Worm (Caenorhabditis elegans) whole organism, young adult: ENCODE measurements around the gene epg-4.

Experiments used
- B0336.3 ChIP-seq: fragments of 200-800 bp; sonication (Bioruptor generic); IDR thresholded peaks from 2 replicates; pipeline ENCODE4 v1.3.6; 2022; ENCODE audit warnings: missing genetic modification characterization, missing compliant biosample characterization
- C06A6.2 ChIP-seq: fragments of 200-800 bp; sonication (Bioruptor generic); conservative IDR thresholded peaks from 2 replicates; pipeline ENCODE4 v1.3.6; 2022; ENCODE audit warnings: missing genetic modification characterization, missing compliant biosample characterization
- D2030.7 ChIP-seq: fragments of 200-800 bp; sonication (Bioruptor generic); IDR thresholded peaks from 2 replicates; pipeline ENCODE4 v1.3.6; 2022; ENCODE audit warnings: missing genetic modification reagents, missing genetic modification characterization, missing compliant biosample characterization
- F23B12.7 ChIP-seq: sonication (generic microtip); optimal IDR thresholded peaks from 2 replicates; lab custom pipeline; 2017; ENCODE audit warnings: missing genetic modification characterization, mild to moderate bottlenecking, missing compliant biosample characterization, antibody characterized with exemption, moderate library complexity; ENCODE audit not compliant: insufficient read depth
- F39B2.1 ChIP-seq: fragments of 200-800 bp; sonication (Bioruptor generic); IDR thresholded peaks from 2 replicates; pipeline ENCODE4 v1.3.6; 2022; ENCODE audit warnings: missing genetic modification reagents, missing genetic modification characterization, missing compliant biosample characterization
- F49E8.2 ChIP-seq: sonication (generic microtip); optimal IDR thresholded peaks from 3 replicates; lab custom pipeline; 2017; ENCODE audit warnings: missing genetic modification characterization, mild to moderate bottlenecking, missing compliant biosample characterization, antibody characterized with exemption, moderate library complexity; ENCODE audit not compliant: insufficient read depth
- T26A5.8 ChIP-seq: sonication (generic microtip); optimal IDR thresholded peaks from 2 replicates; lab custom pipeline; 2016; ENCODE audit warnings: missing genetic modification characterization, missing compliant biosample characterization
- Y53G8AR.9 ChIP-seq: fragments of 200-800 bp; sonication (Bioruptor generic); conservative IDR thresholded peaks from 2 replicates; pipeline ENCODE4 v1.3.6; 2022; ENCODE audit warnings: missing genetic modification reagents, missing genetic modification characterization, missing compliant biosample characterization
- Y67H2A.10 ChIP-seq: fragments of 200-800 bp; sonication (Bioruptor generic); conservative IDR thresholded peaks from 2 replicates; pipeline ENCODE4 v1.3.6; 2022; ENCODE audit warnings: missing genetic modification reagents, missing genetic modification characterization, missing compliant biosample characterization
- Y95B8A.8 ChIP-seq: fragments of 200-800 bp; sonication (Bioruptor generic); IDR thresholded peaks from 2 replicates; pipeline ENCODE4 v1.3.6; 2022; ENCODE audit warnings: missing genetic modification reagents, missing genetic modification characterization, missing compliant biosample characterization
- ZK185.1 ChIP-seq: sonication (generic microtip); optimal IDR thresholded peaks from 2 replicates; lab custom pipeline; 2016; ENCODE audit warnings: mild to moderate bottlenecking, missing genetic modification characterization, missing compliant biosample characterization; ENCODE audit not compliant: poor library complexity, severe bottlenecking
- atf-7 ChIP-seq: sonication (generic microtip); optimal IDR thresholded peaks from 2 replicates; lab custom pipeline; 2017; ENCODE audit warnings: mild to moderate bottlenecking, missing genetic modification characterization, missing compliant biosample characterization
- attf-5 ChIP-seq: fragments of 200-800 bp; sonication (Bioruptor generic); optimal IDR thresholded peaks from 2 replicates; lab custom pipeline; 2018; ENCODE audit warnings: mild to moderate bottlenecking, missing genetic modification characterization, missing compliant biosample characterization
- bed-1 ChIP-seq: fragments of 200-800 bp; sonication (Bioruptor generic); IDR thresholded peaks from 2 replicates; pipeline ENCODE4 v1.3.6; 2022; ENCODE audit warnings: missing genetic modification reagents, missing genetic modification characterization, missing compliant biosample characterization
- ceh-100 ChIP-seq: fragments of 200-800 bp; sonication (Bioruptor generic); IDR thresholded peaks from 2 replicates; pipeline ENCODE4 v1.3.6; 2022; ENCODE audit warnings: missing genetic modification reagents, missing genetic modification characterization, missing compliant biosample characterization
- ceh-27 ChIP-seq: fragments of 200-800 bp; sonication (Bioruptor generic); optimal IDR thresholded peaks from 2 replicates; lab custom pipeline; 2018; ENCODE audit warnings: mild to moderate bottlenecking, missing genetic modification characterization, moderate library complexity, missing compliant biosample characterization
- ceh-91 ChIP-seq: fragments of 200-800 bp; sonication (Bioruptor generic); IDR thresholded peaks from 2 replicates; pipeline ENCODE4 v1.3.6; 2022; ENCODE audit warnings: missing genetic modification reagents, missing genetic modification characterization, missing compliant biosample characterization
- dox-1 ChIP-seq: fragments of 200-800 bp; sonication (Bioruptor generic); IDR thresholded peaks from 2 replicates; pipeline ENCODE4 v1.3.6; 2022; ENCODE audit warnings: missing genetic modification reagents, missing genetic modification characterization, missing compliant biosample characterization
- dpff-1 ChIP-seq: sonication (generic microtip); optimal IDR thresholded peaks from 2 replicates; lab custom pipeline; 2017; ENCODE audit warnings: mild to moderate bottlenecking, missing genetic modification characterization, missing compliant biosample characterization
- dpl-1 ChIP-seq: fragments of 150-350 bp; optimal IDR thresholded peaks from 2 replicates; lab custom pipeline; 2014; ENCODE audit warnings: missing biosample characterization, missing genetic modification reagents, missing genetic modification characterization
- efl-1 ChIP-seq: fragments of 150-350 bp; optimal IDR thresholded peaks from 2 replicates; lab custom pipeline; 2014; ENCODE audit warnings: missing biosample characterization, missing genetic modification reagents, missing genetic modification characterization
- egrh-3 ChIP-seq: fragments of 200-800 bp; sonication (Bioruptor generic); IDR thresholded peaks from 2 replicates; pipeline ENCODE4 v1.3.6; 2022; ENCODE audit warnings: missing genetic modification reagents, missing genetic modification characterization, missing compliant biosample characterization
- ekl-4 ChIP-seq: fragments of 200-800 bp; sonication (Bioruptor generic); IDR thresholded peaks from 2 replicates; pipeline ENCODE4 v1.3.6; 2022; ENCODE audit warnings: missing genetic modification reagents, missing genetic modification characterization, missing compliant biosample characterization
- hmg-1.2 ChIP-seq: fragments of 200-800 bp; sonication (Bioruptor generic); IDR thresholded peaks from 2 replicates; pipeline ENCODE4 v1.3.6; 2022; ENCODE audit warnings: missing genetic modification reagents, missing genetic modification characterization, missing compliant biosample characterization
- let-526 ChIP-seq: fragments of 200-800 bp; sonication (Bioruptor generic); IDR thresholded peaks from 2 replicates; pipeline ENCODE4 v1.3.6; 2022; ENCODE audit warnings: missing genetic modification reagents, missing genetic modification characterization, missing compliant biosample characterization
- let-607 ChIP-seq, 2 experiments: fragments of 200-800 bp in 1 of 2; sonication (Bioruptor generic) in 1 of 2; sonication (generic microtip) in 1 of 2; optimal IDR thresholded peaks; 2 replicates each; lab custom pipeline; 2016 to 2018; ENCODE audit warnings: mild to moderate bottlenecking in 2 of 2, missing compliant biosample characterization in 2 of 2, missing genetic modification characterization in 2 of 2, moderate library complexity in 2 of 2, missing genotype in 1 of 2
- lin-26 ChIP-seq: fragments of 200-800 bp; sonication (Bioruptor generic); IDR thresholded peaks from 2 replicates; pipeline ENCODE4 v1.3.6; 2022; ENCODE audit warnings: missing genetic modification reagents, missing genetic modification characterization, missing compliant biosample characterization
- lin-40 ChIP-seq: sonication (generic microtip); optimal IDR thresholded peaks from 2 replicates; lab custom pipeline; 2016; ENCODE audit warnings: missing genetic modification characterization, mild to moderate bottlenecking, missing compliant biosample characterization, missing genotype, missing genetic modification reagents
- madf-10 ChIP-seq: sonication (generic microtip); optimal IDR thresholded peaks from 2 replicates; lab custom pipeline; 2016; ENCODE audit warnings: mild to moderate bottlenecking, missing genetic modification characterization, missing compliant biosample characterization
- madf-3 ChIP-seq: fragments of 200-800 bp; sonication (Bioruptor generic); IDR thresholded peaks from 2 replicates; pipeline ENCODE4 v1.3.6; 2022; ENCODE audit warnings: missing genetic modification reagents, missing genetic modification characterization, missing compliant biosample characterization
- mcd-1 ChIP-seq: fragments of 200-800 bp; sonication (Bioruptor generic); IDR thresholded peaks from 2 replicates; pipeline ENCODE4 v1.3.6; 2022; ENCODE audit warnings: missing genetic modification reagents, missing genetic modification characterization, missing compliant biosample characterization
- nhr-179 ChIP-seq: sonication (generic microtip); optimal IDR thresholded peaks from 2 replicates; lab custom pipeline; 2016; ENCODE audit warnings: mild to moderate bottlenecking, missing genetic modification characterization, missing compliant biosample characterization
- nhr-80 ChIP-seq: sonication (generic microtip); optimal IDR thresholded peaks from 2 replicates; lab custom pipeline; 2016; ENCODE audit warnings: missing genetic modification characterization, missing compliant biosample characterization
- nhr-90 ChIP-seq: sonication (generic microtip); optimal IDR thresholded peaks from 2 replicates; lab custom pipeline; 2016; ENCODE audit warnings: missing genotype, mild to moderate bottlenecking, missing genetic modification characterization, missing compliant biosample characterization
- rcor-1 ChIP-seq: fragments of 200-800 bp; sonication (Bioruptor generic); IDR thresholded peaks from 2 replicates; pipeline ENCODE4 v1.3.6; 2022; ENCODE audit warnings: missing genetic modification reagents, missing genetic modification characterization, missing compliant biosample characterization
- rec-8 ChIP-seq, 2 experiments: sonication (generic microtip); optimal IDR thresholded peaks; 2 replicates each; lab custom pipeline; 2016; ENCODE audit warnings: mild to moderate bottlenecking in 2 of 2, missing genetic modification characterization in 2 of 2, missing genetic modification reagents in 2 of 2, missing genotype in 2 of 2, missing biosample characterization in 1 of 2, missing compliant biosample characterization in 1 of 2, moderate library complexity in 1 of 2
- rpc-1 ChIP-seq, 2 experiments: fragments of 150-350 bp in 1 of 2; sonication (generic microtip) in 1 of 2; optimal IDR thresholded peaks; 2 replicates each; lab custom pipeline; 2014 to 2018; ENCODE audit warnings: missing biosample characterization in 1 of 2, missing genetic modification characterization in 1 of 2, missing genetic modification reagents in 1 of 2, missing genotype in 1 of 2
- snpc-1.3 ChIP-seq: sonication (generic microtip); optimal IDR thresholded peaks from 2 replicates; lab custom pipeline; 2017; ENCODE audit warnings: missing genetic modification characterization, mild to moderate bottlenecking, missing compliant biosample characterization, antibody characterized with exemption, moderate library complexity, missing genotype, missing genetic modification reagents; ENCODE audit not compliant: insufficient read depth
- snpc-3.4 ChIP-seq: sonication (generic microtip); optimal IDR thresholded peaks from 2 replicates; lab custom pipeline; 2017; ENCODE audit warnings: missing genetic modification characterization, mild to moderate bottlenecking, missing compliant biosample characterization, antibody characterized with exemption, moderate library complexity, missing genotype, missing genetic modification reagents
- snpc-4 ChIP-seq, 5 experiments: fragments of 150-350 bp in 1 of 5; sonication (generic microtip) in 4 of 5; optimal IDR thresholded peaks; 2 replicates each; lab custom pipeline; 2014 to 2018; ENCODE audit warnings: missing genetic modification characterization in 5 of 5, missing biosample characterization in 3 of 5, antibody characterized with exemption in 2 of 5, mild to moderate bottlenecking in 2 of 5, missing compliant biosample characterization in 2 of 5, missing genotype in 2 of 5, moderate library complexity in 2 of 5, missing genetic modification reagents in 1 of 5
- sptf-2 ChIP-seq: fragments of 200-800 bp; sonication (Bioruptor generic); optimal IDR thresholded peaks from 2 replicates; lab custom pipeline; 2018; ENCODE audit warnings: mild to moderate bottlenecking, missing genetic modification characterization, missing compliant biosample characterization
- tbp1 ChIP-seq: fragments of 200-800 bp; sonication (Bioruptor generic); optimal IDR thresholded peaks from 2 replicates; lab custom pipeline; 2018; ENCODE audit warnings: mild to moderate bottlenecking, missing genetic modification characterization, missing compliant biosample characterization
- tlf-1 ChIP-seq: fragments of 200-800 bp; sonication (Bioruptor generic); optimal IDR thresholded peaks from 2 replicates; lab custom pipeline; 2018; ENCODE audit warnings: mild to moderate bottlenecking, missing genetic modification characterization, missing compliant biosample characterization
- ztf-22 ChIP-seq: fragments of 200-800 bp; sonication (Bioruptor generic); optimal IDR thresholded peaks from 2 replicates; lab custom pipeline; 2018; ENCODE audit warnings: mild to moderate bottlenecking, missing genetic modification characterization, moderate library complexity, missing compliant biosample characterization
- ztf-28 ChIP-seq: fragments of 200-800 bp; sonication (Bioruptor generic); IDR thresholded peaks from 2 replicates; pipeline ENCODE4 v1.3.6; 2022; ENCODE audit warnings: missing genetic modification reagents, missing genetic modification characterization, missing compliant biosample characterization

Gene epg-4

ce11 chrIII:7207903-7208497 is 26.0 kb downstream of the epg-4 start, which contains the start of gene rpl-6 (continued):
- TF ChIP-seq F39B2.1 (GFP tag; lab: Robert Waterston, UW): no peak
- 0 out of 2 replicates have a peak, but pooled peaks have one; percentile 44 for TF ChIP-seq D2030.7 (GFP tag; lab: Robert Waterston, UW)
- peak; percentile 32 for TF ChIP-seq nhr-80 (tag; lab: Kevin White, UChicago)
- peak; percentile 86 for TF ChIP-seq hmg-1.2 (GFP tag; lab: Robert Waterston, UW)
- TF ChIP-seq attf-5: peak; percentile 64
- no peak for TF ChIP-seq atf-7
- peak; percentile 59 for TF ChIP-seq Y67H2A.10 (GFP tag; lab: Robert Waterston, UW)
- peak; percentile 65 for TF ChIP-seq ZK185.1 (tag; lab: Kevin White, UChicago)
- peak; percentile 73 for TF ChIP-seq rcor-1
- TF ChIP-seq dox-1 (GFP tag; lab: Robert Waterston, UW): peak; percentile 55; the same call in 1 of the 2 replicates
- TF ChIP-seq mcd-1: peak; percentile 81
- TF ChIP-seq ztf-28 (GFP tag; lab: Robert Waterston, UW): 0 out of 2 replicates have a peak, but pooled peaks have one; percentile 62
- no peak for TF ChIP-seq nhr-90 (tag; lab: Kevin White, UChicago)
- peak; percentile 68 for TF ChIP-seq lin-40
- no peak for TF ChIP-seq rpc-1 (optimal IDR thresholded peaks at IDR 0.05; lab: Kevin White, UChicago)
- no peak for TF ChIP-seq rpc-1 (tag; optimal IDR thresholded peaks at IDR 0.05; lab: Kevin White, UChicago)
- TF ChIP-seq dpl-1 (GFP tag; lab: Kevin White, UChicago): peak; percentile 35
- peak; percentile 86 for TF ChIP-seq ekl-4
- no peak for TF ChIP-seq egrh-3 (GFP tag; lab: Robert Waterston, UW)
- TF ChIP-seq madf-10 (tag; lab: Kevin White, UChicago): peak; percentile 4
- no peak; the same call in 1 of the 2 replicates for TF ChIP-seq C06A6.2 (GFP tag; lab: Robert Waterston, UW)
- TF ChIP-seq lin-26 (GFP tag; lab: Robert Waterston, UW): no peak
- no peak for TF ChIP-seq snpc-4 (GFP tag; optimal IDR thresholded peaks at IDR 0.05; lab: Kevin White, UChicago)
- TF ChIP-seq snpc-4 (tag; optimal IDR thresholded peaks at IDR 0.05; lab: Kevin White, UChicago): peak; percentile 49 to 76 (median 62)
- peak; percentile 82 for TF ChIP-seq ceh-91 (GFP tag; lab: Robert Waterston, UW)
- TF ChIP-seq B0336.3 (GFP tag; lab: Robert Waterston, UW): no peak
- TF ChIP-seq T26A5.8: no peak
- peak in 1 of 2 experiments; percentile 42 for TF ChIP-seq let-607 (tag; optimal IDR thresholded peaks at IDR 0.05; lab: Kevin White, UChicago)
- TF ChIP-seq bed-1: no peak
- TF ChIP-seq sptf-2 (GFP tag; lab: Kevin White, UChicago): no peak
- no peak for TF ChIP-seq dpff-1
- TF ChIP-seq ztf-22 (GFP tag; lab: Kevin White, UChicago): no peak
- no peak for TF ChIP-seq nhr-179 (tag; lab: Kevin White, UChicago)
- peak; percentile 29; the same call in 1 of the 2 replicates for TF ChIP-seq ceh-100 (GFP tag; lab: Robert Waterston, UW)
- peak; percentile 68 for TF ChIP-seq efl-1 (GFP tag; lab: Kevin White, UChicago)
- peak; percentile 84 for TF ChIP-seq Y53G8AR.9 (GFP tag; lab: Robert Waterston, UW)
- TF ChIP-seq ceh-27: peak; percentile 82
- peak; percentile 57 for TF ChIP-seq tbp1 (GFP tag; lab: Kevin White, UChicago)
- TF ChIP-seq let-526 (GFP tag; lab: Robert Waterston, UW): no peak
- TF ChIP-seq F49E8.2 (tag; lab: Kevin White, UChicago): peak; percentile 47
- TF ChIP-seq tlf-1 (GFP tag; lab: Kevin White, UChicago): peak; percentile 88
- TF ChIP-seq snpc-1.3 (tag; lab: Kevin White, UChicago): peak; percentile 76
- TF ChIP-seq rec-8 (tag; optimal IDR thresholded peaks at IDR 0.05; lab: Kevin White, UChicago): no peak
- TF ChIP-seq Y95B8A.8: 0 out of 2 replicates have a peak, but pooled peaks have one; percentile 19
- TF ChIP-seq madf-3 (GFP tag; lab: Robert Waterston, UW): peak; percentile 84
- peak; percentile 85 for TF ChIP-seq snpc-3.4 (tag; lab: Kevin White, UChicago)
- TF ChIP-seq F23B12.7 (tag; lab: Kevin White, UChicago): peak; percentile 79
